Worm (Caenorhabditis elegans): Measurements from ENCODE around the gene Y39E4A.1.

The Y39E4A.1 gene

DNA sequence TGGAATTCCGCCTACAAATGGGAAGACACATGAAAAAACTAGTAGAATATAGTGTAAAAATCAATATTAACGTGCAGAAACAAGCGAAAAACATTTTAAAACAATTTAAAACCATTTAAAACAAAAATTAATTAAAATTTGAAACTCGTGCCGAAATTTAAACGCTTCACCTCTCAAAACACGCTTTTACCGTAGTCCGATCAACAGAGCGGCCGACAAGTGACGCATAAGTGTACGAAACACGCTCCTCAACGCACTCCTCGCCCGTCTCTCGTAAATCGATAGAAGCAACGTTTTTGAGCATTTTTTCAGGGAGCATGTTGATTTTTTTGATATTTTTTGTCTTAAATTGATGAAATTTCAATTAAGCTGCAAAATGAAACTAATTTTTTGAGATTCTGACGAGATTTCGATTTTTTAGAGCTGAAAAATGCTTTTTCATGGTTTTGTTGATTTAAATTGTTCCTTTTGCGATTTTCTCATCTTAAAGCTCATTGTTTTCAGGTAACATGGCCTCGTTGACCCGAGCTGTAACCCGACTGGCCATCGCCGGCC lies 46.1 kb upstream of the Y39E4A.1 start, which contains the start of gene cox-5A (continued):
- peak; percentile 96 for TF ChIP-seq zag-1 (tag; optimal IDR thresholded peaks at IDR 0.05)
- peak; percentile 57 for TF ChIP-seq mbf-1 (tag; optimal IDR thresholded peaks at IDR 0.05)
- TF ChIP-seq crh-2 (tag; optimal IDR thresholded peaks at IDR 0.05): peak; percentile 99
- TF ChIP-seq ZK546.5 (tag; optimal IDR thresholded peaks at IDR 0.05): peak; percentile 88
- peak; percentile 85 for TF ChIP-seq ama-1 (optimal IDR thresholded peaks at IDR 0.05)

DNA sequence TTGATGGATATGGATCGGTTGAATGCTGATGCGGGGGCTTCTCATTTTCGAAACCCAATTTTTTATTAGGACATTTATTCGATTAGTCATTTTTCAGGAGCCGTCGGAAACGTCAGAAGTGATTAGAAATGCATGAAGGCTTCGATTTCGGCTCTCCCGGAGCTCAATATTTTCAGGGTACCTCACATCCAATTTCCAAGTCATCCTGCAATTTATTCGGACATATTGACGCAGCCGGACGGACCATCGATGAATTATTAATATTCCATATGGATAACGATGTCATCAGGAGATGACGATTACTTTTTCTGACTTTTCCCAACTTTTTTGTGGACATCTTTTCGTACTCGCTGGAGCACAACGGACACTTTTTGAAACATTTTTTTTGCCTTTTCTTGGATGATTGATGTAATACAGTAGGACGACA lies 44.6 kb upstream of the Y39E4A.1 start:
- no peak for TF ChIP-seq Y55F3AM.14 (GFP tag; optimal IDR thresholded peaks at IDR 0.05)
- no peak for TF ChIP-seq nhr-12 (tag; optimal IDR thresholded peaks at IDR 0.05)
- no peak for TF ChIP-seq mdl-1 (tag; optimal IDR thresholded peaks at IDR 0.05)
- no peak for TF ChIP-seq mbf-1 (tag; optimal IDR thresholded peaks at IDR 0.05)
- TF ChIP-seq nhr-25 (tag; optimal IDR thresholded peaks at IDR 0.05): peak; percentile 11
- no peak for TF ChIP-seq peb-1 (tag; optimal IDR thresholded peaks at IDR 0.05)
- no peak for TF ChIP-seq nhr-10 (tag; optimal IDR thresholded peaks at IDR 0.05)
- TF ChIP-seq ztf-1 (GFP tag; conservative IDR thresholded peaks at IDR 0.05): no peak
- no peak for TF ChIP-seq elt-1 (tag; optimal IDR thresholded peaks at IDR 0.05)
- TF ChIP-seq lin-11 (tag; optimal IDR thresholded peaks at IDR 0.05): no peak
- TF ChIP-seq gmeb-1 (tag; optimal IDR thresholded peaks at IDR 0.05): no peak
- TF ChIP-seq R02D3.7 (tag; optimal IDR thresholded peaks at IDR 0.05): peak; percentile 13
- peak; percentile 61 for TF ChIP-seq sma-9 (GFP tag; optimal IDR thresholded peaks at IDR 0.05)
- no peak for TF ChIP-seq sma-9 (tag; optimal IDR thresholded peaks at IDR 0.05)
- TF ChIP-seq aly-2 (tag; optimal IDR thresholded peaks at IDR 0.05): no peak
- TF ChIP-seq sma-3 (GFP tag; optimal IDR thresholded peaks at IDR 0.05): peak; percentile 39
- no peak for TF ChIP-seq nhr-237 (tag; optimal IDR thresholded peaks at IDR 0.05)
- no peak for TF ChIP-seq ztf-11 (tag; optimal IDR thresholded peaks at IDR 0.05)
- TF ChIP-seq fos-1 (tag; optimal IDR thresholded peaks at IDR 0.05): no peak
- TF ChIP-seq lsy-2 (tag; optimal IDR thresholded peaks at IDR 0.05): peak; percentile 54 to 70
- peak; percentile 32 for TF ChIP-seq F13H6.1 (tag; optimal IDR thresholded peaks at IDR 0.05)
- TF ChIP-seq lin-39 (tag; optimal IDR thresholded peaks at IDR 0.05): no peak
- TF ChIP-seq ztf-4 (tag; optimal IDR thresholded peaks at IDR 0.05): no peak
- TF ChIP-seq ama-1 (optimal IDR thresholded peaks at IDR 0.05): peak; percentile 50
- no peak for TF ChIP-seq unc-39 (tag; optimal IDR thresholded peaks at IDR 0.05)
- TF ChIP-seq snpc-4 (tag; optimal IDR thresholded peaks at IDR 0.05): no peak
- no peak for TF ChIP-seq skn-1 (tag; optimal IDR thresholded peaks at IDR 0.05)
- no peak for TF ChIP-seq alr-1 (tag; optimal IDR thresholded peaks at IDR 0.05)
- TF ChIP-seq zag-1 (tag; optimal IDR thresholded peaks at IDR 0.05): no peak
- TF ChIP-seq nhr-77 (tag; optimal IDR thresholded peaks at IDR 0.05): no peak
- peak; percentile 37 for TF ChIP-seq lin-13 (GFP tag; optimal IDR thresholded peaks at IDR 0.05)
- peak; percentile 54 for TF ChIP-seq nhr-6 (tag; optimal IDR thresholded peaks at IDR 0.05)
- no peak for TF ChIP-seq ceh-16 (tag; optimal IDR thresholded peaks at IDR 0.05)
- TF ChIP-seq unc-55 (GFP tag; optimal IDR thresholded peaks at IDR 0.05): peak; percentile 18
- TF ChIP-seq dmd-4 (tag; optimal IDR thresholded peaks at IDR 0.05): no peak
- TF ChIP-seq crh-2 (tag; optimal IDR thresholded peaks at IDR 0.05): peak; percentile 39
- TF ChIP-seq nhr-129 (tag; optimal IDR thresholded peaks at IDR 0.05): no peak
- peak; percentile 20 for TF ChIP-seq sem-4 (tag; optimal IDR thresholded peaks at IDR 0.05)

DNA sequence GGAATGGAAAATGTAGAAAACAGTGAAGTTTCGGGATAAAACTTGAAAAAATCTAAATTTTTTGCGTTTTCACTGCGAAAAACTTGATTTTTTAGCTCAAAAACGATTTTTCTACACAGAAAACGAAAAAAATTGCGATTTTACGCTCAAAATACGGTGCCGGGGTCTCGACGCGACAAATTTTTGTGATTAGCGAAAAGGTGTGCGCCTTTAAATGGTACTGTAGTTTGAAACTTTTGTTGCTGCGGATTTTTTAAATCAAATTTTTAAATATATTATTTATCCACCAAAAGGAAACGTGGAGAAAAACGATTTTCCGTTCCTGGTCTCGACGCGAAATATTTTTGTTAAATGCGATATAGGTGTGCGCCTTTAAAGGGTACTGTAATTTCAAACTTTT lies 44.0 kb upstream of the Y39E4A.1 start:
- no peak for TF ChIP-seq C34F6.9 (tag; optimal IDR thresholded peaks at IDR 0.05)
- TF ChIP-seq ceh-16 (tag; optimal IDR thresholded peaks at IDR 0.05): no peak
- TF ChIP-seq gmeb-1 (tag; optimal IDR thresholded peaks at IDR 0.05): no peak
- no peak for TF ChIP-seq lin-13 (GFP tag; optimal IDR thresholded peaks at IDR 0.05)

DNA sequence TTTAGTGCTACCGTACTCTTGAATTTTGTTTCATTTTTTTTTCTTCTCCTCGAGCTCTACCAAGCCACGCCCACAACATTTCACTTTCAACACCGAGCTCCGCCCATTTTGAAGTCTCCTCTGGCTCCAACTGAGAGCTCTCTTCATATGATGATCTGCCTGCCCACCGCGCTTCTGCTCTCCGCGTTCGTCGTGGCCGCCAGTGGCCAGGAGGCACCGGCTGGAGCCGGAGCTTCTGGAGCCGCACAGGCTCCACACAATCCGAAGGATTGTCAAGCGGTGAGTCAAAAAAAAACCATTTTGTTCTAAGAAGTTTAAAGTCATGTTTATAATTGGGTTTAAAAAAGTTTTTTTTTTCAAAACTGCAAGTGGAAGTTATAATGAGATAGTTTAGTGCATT lies 40.8 kb upstream of the Y39E4A.1 start, which contains the start of gene flp-14:
Gene flp-14 (plus strand): TSS at position 146 of the 400 bp plus-strand sequence.
- TF ChIP-seq unc-62 (GFP tag; optimal IDR thresholded peaks at IDR 0.05) (no peak), nhr-25 (tag; optimal IDR thresholded peaks at IDR 0.05) (no peak), skn-1 (tag; optimal IDR thresholded peaks at IDR 0.05) (no peak), ztf-1 (GFP tag; conservative IDR thresholded peaks at IDR 0.05) (no peak), egl-27 (tag; optimal IDR thresholded peaks at IDR 0.05) (no peak), C34F6.9 (tag; optimal IDR thresholded peaks at IDR 0.05) (no peak), mdl-1 (tag; optimal IDR thresholded peaks at IDR 0.05) (no peak), lin-39 (tag; optimal IDR thresholded peaks at IDR 0.05) (no peak), ama-1 (optimal IDR thresholded peaks at IDR 0.05) (no peak), ztf-11 (tag; optimal IDR thresholded peaks at IDR 0.05) (no peak), fos-1 (tag; optimal IDR thresholded peaks at IDR 0.05) (no peak), sma-3 (GFP tag; optimal IDR thresholded peaks at IDR 0.05) (no peak), nhr-6 (tag; optimal IDR thresholded peaks at IDR 0.05) (no peak), lsy-2 (tag; optimal IDR thresholded peaks at IDR 0.05) (no peak), nhr-11 (tag; optimal IDR thresholded peaks at IDR 0.05) (no peak), lin-13 (GFP tag; optimal IDR thresholded peaks at IDR 0.05) (no peak)
